Fruit fly (Drosophila melanogaster): ENCODE data around the gene CG3088.

CG3088 gene

dm6 chr3L:9624014-9624413, 22.9 kb upstream of the CG3088 start, which contains the start of gene CG3335:
TSS of gene CG3335 (plus strand) at chr3L:9624237.
- TF ChIP-seq Clk (GFP tag; optimal IDR thresholded peaks at IDR 0.05), result no peak
- TF ChIP-seq Mnt (GFP tag; optimal IDR thresholded peaks at IDR 0.05), result peak; percentile 95

- TF ChIP-seq CG33017 (tag; optimal IDR thresholded peaks at IDR 0.05) (no peak), cic (GFP tag; optimal IDR thresholded peaks at IDR 0.05) (peak; percentile 11), CG7101 (tag; optimal IDR thresholded peaks at IDR 0.05) (no peak), pad (GFP tag; optimal IDR thresholded peaks at IDR 0.05) (no peak), tj (GFP tag; optimal IDR thresholded peaks at IDR 0.05) (peak; percentile 48), Crg-1 (GFP tag; optimal IDR thresholded peaks at IDR 0.05) (no peak), CG1620 (GFP tag; optimal IDR thresholded peaks at IDR 0.05) (no peak), CG7045 (GFP tag; optimal IDR thresholded peaks at IDR 0.05) (no peak)
Measured at dm6 chr3L:9615443-9616141, 14.5 kb upstream of the CG3088 start.

- TF ChIP-seq cic (GFP tag; optimal IDR thresholded peaks at IDR 0.05) (no peak), CG1620 (GFP tag; optimal IDR thresholded peaks at IDR 0.05) (no peak), tj (GFP tag; optimal IDR thresholded peaks at IDR 0.05) (peak; percentile 91)
Measured at dm6 chr3L:9614589-9615442, 13.7 kb upstream of the CG3088 start, which contains the start of gene LanB2. TSS of gene LanB2 (plus strand) at chr3L:9614914.

- peak; percentile 28 for TF ChIP-seq CG7101 (tag; optimal IDR thresholded peaks at IDR 0.05)
- no peak for TF ChIP-seq cnc (optimal IDR thresholded peaks at IDR 0.05)
- TF ChIP-seq toe (GFP tag; optimal IDR thresholded peaks at IDR 0.05), result peak; percentile 35
- TF ChIP-seq bab1 (GFP tag; optimal IDR thresholded peaks at IDR 0.05), result peak; percentile 15
- TF ChIP-seq Mnt (GFP tag; optimal IDR thresholded peaks at IDR 0.05), result no peak
- TF ChIP-seq Crg-1 (GFP tag; optimal IDR thresholded peaks at IDR 0.05), result no peak
- TF ChIP-seq pad (GFP tag; optimal IDR thresholded peaks at IDR 0.05), result peak; percentile 35
- no peak for TF ChIP-seq Clk (GFP tag; optimal IDR thresholded peaks at IDR 0.05)
- no peak for TF ChIP-seq CG33017 (tag; optimal IDR thresholded peaks at IDR 0.05)
Measured at dm6 chr3L:9613960-9614588, 12.9 kb upstream of the CG3088 start.

- no peak for TF ChIP-seq CG33017 (tag; optimal IDR thresholded peaks at IDR 0.05)
- TF ChIP-seq Clk (GFP tag; optimal IDR thresholded peaks at IDR 0.05), result no peak
- no peak for TF ChIP-seq CG12768 (GFP tag; optimal IDR thresholded peaks at IDR 0.05)
- no peak for TF ChIP-seq CG1620 (GFP tag; optimal IDR thresholded peaks at IDR 0.05)
- no peak for TF ChIP-seq tj (GFP tag; optimal IDR thresholded peaks at IDR 0.05)
- TF ChIP-seq ovo (GFP tag; optimal IDR thresholded peaks at IDR 0.05), result no peak
- TF ChIP-seq cic (GFP tag; optimal IDR thresholded peaks at IDR 0.05), result no peak
- no peak for TF ChIP-seq CG7101 (tag; optimal IDR thresholded peaks at IDR 0.05)
- no peak for TF ChIP-seq bab1 (GFP tag; optimal IDR thresholded peaks at IDR 0.05)
- TF ChIP-seq Crg-1 (GFP tag; optimal IDR thresholded peaks at IDR 0.05), result no peak
- TF ChIP-seq toe (GFP tag; optimal IDR thresholded peaks at IDR 0.05), result no peak
- TF ChIP-seq cnc (optimal IDR thresholded peaks at IDR 0.05), result no peak
- no peak for TF ChIP-seq Mnt (GFP tag; optimal IDR thresholded peaks at IDR 0.05)
- TF ChIP-seq Hr96 (GFP tag; optimal IDR thresholded peaks at IDR 0.05), result no peak
- TF ChIP-seq CG7045 (GFP tag; optimal IDR thresholded peaks at IDR 0.05), result no peak
- TF ChIP-seq CG11617 (GFP tag; optimal IDR thresholded peaks at IDR 0.05), result no peak
- TF ChIP-seq CG5204 (GFP tag; optimal IDR thresholded peaks at IDR 0.05), result no peak
- TF ChIP-seq kay (GFP tag; ENCODE audit: borderline replicate concordance), result no peak
Measured at dm6 chr3L:9598688-9599087, 2.4 kb downstream of the CG3088 start, which contains the start of gene CG3222. TSS of gene CG3222 (plus strand) at chr3L:9598988.

- TF ChIP-seq kay (GFP tag; ENCODE audit: borderline replicate concordance) (no peak), cnc (optimal IDR thresholded peaks at IDR 0.05) (no peak), tj (GFP tag; optimal IDR thresholded peaks at IDR 0.05) (no peak), CG5204 (GFP tag; optimal IDR thresholded peaks at IDR 0.05) (no peak), Crg-1 (GFP tag; optimal IDR thresholded peaks at IDR 0.05) (no peak), CG14711 (tag; optimal IDR thresholded peaks at IDR 0.05) (no peak)
Measured at dm6 chr3L:9597464-9597863, 3.7 kb downstream of the CG3088 start, which contains the start of gene Tmc. TSS of gene Tmc (plus strand) at chr3L:9597764.

dm6 chr3L:9583388-9583787, 17.7 kb downstream of the CG3088 start:
- TF ChIP-seq ovo (GFP tag; optimal IDR thresholded peaks at IDR 0.05), result no peak
- no peak for TF ChIP-seq Hr96 (GFP tag; optimal IDR thresholded peaks at IDR 0.05)

Data from whole organism, adult.